Fruit fly (Drosophila melanogaster): ENCODE measurements around the gene Dab.

Gene Dab

DNA sequence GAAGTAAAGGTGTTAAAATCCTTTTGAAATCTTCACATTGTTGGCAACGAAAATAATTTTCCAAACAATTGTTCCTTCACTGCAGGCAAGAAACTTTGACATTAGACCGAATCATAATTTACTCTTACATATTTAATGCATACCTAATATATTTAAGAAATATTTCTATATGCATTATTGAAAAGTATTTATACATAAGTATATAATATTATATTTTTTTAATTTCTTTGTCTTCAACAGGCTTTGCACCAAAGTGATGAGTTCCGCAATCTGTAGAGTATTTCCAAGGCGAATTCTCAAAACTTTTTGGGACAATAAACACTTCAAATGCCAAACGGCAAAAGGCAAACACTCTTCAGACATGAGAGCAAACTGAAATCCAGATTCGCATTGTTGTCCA lies 14.9 kb upstream of the Dab start (continued):
- TF ChIP-seq salm (tag; optimal IDR thresholded peaks at IDR 0.05) (no peak), CG2889 (GFP tag; IDR thresholded peaks at IDR 0.05) (no peak), NK7.1 (GFP tag; optimal IDR thresholded peaks at IDR 0.05) (no peak), Lpt (GFP tag; optimal IDR thresholded peaks at IDR 0.05) (no peak), dmrt11E (tag; optimal IDR thresholded peaks at IDR 0.05) (no peak), Vsx1 (GFP tag; optimal IDR thresholded peaks at IDR 0.05) (no peak)

DNA sequence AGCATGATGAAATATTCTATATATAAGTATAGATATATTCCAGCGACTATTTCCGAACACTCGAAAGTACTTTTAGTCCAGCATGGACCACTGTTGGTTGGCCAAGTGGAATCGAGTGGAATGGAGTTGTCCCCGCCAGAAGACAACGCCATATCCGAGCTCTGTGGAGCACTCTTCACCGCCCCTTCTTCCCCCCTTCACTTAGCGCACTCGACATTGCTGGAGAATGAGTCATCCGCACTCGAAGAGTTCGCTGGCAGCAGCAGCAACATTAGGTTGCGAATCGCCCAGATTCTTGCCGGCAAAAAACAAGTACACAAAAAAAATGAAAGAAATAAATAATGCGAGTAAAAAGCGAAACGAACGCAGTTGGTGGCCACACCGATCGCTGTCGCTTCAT lies 13.8 kb upstream of the Dab start:
- no peak for TF ChIP-seq CG18476 (GFP tag; optimal IDR thresholded peaks at IDR 0.05)
- TF ChIP-seq Hey (tag; optimal IDR thresholded peaks at IDR 0.05): no peak
- TF ChIP-seq kay (GFP tag; optimal IDR thresholded peaks at IDR 0.05): peak; percentile 22
- TF ChIP-seq NFAT (GFP tag; IDR thresholded peaks at IDR 0.05): no peak; the same call in 1 of the 2 replicates
- no peak for TF ChIP-seq slp2 (GFP tag; optimal IDR thresholded peaks at IDR 0.05)
- no peak for TF ChIP-seq chn (GFP tag; optimal IDR thresholded peaks at IDR 0.05)
- TF ChIP-seq CG10147 (GFP tag; optimal IDR thresholded peaks at IDR 0.05): no peak
- TF ChIP-seq Hand (GFP tag; optimal IDR thresholded peaks at IDR 0.05): no peak
- TF ChIP-seq Lpt (GFP tag; optimal IDR thresholded peaks at IDR 0.05): no peak
- no peak for TF ChIP-seq shn (GFP tag; optimal IDR thresholded peaks at IDR 0.05)
- peak; percentile 18; the same call in 1 of the 3 replicates for TF ChIP-seq so (GFP tag; IDR thresholded peaks at IDR 0.05)
- no peak for TF ChIP-seq CG42726 (GFP tag; IDR thresholded peaks at IDR 0.05; ENCODE audit: partially characterized antibody)
- no peak for TF ChIP-seq gsb-n (tag; optimal IDR thresholded peaks at IDR 0.05)
- peak; percentile 94 for TF ChIP-seq sd (tag; optimal IDR thresholded peaks at IDR 0.05)
- TF ChIP-seq CG2116 (GFP tag; optimal IDR thresholded peaks at IDR 0.05): no peak
- peak; percentile 59 for TF ChIP-seq crol (GFP tag; IDR thresholded peaks at IDR 0.05)
- TF ChIP-seq CG12391 (tag; optimal IDR thresholded peaks at IDR 0.05): no peak
- 0 out of 4 replicates have a peak, but pooled peaks have one; percentile 16 for TF ChIP-seq chinmo (GFP tag; IDR thresholded peaks at IDR 0.05; ENCODE audit: partially characterized antibody)
- TF ChIP-seq sr (GFP tag; IDR thresholded peaks at IDR 0.05): no peak
- TF ChIP-seq CG7556 (GFP tag; optimal IDR thresholded peaks at IDR 0.05): no peak
- no peak for TF ChIP-seq Doc2 (GFP tag; IDR thresholded peaks at IDR 0.05)
- TF ChIP-seq Rfx (GFP tag; IDR thresholded peaks at IDR 0.05): no peak
- TF ChIP-seq CG4730 (GFP tag; IDR thresholded peaks at IDR 0.05): no peak
- TF ChIP-seq CG18764 (GFP tag; optimal IDR thresholded peaks at IDR 0.05): no peak
- TF ChIP-seq Eip74EF (GFP tag; optimal IDR thresholded peaks at IDR 0.05): no peak
- TF ChIP-seq otp (GFP tag; IDR thresholded peaks at IDR 0.05): no peak
- TF ChIP-seq HLH4C (GFP tag; IDR thresholded peaks at IDR 0.05; ENCODE audit: partially characterized antibody): no peak
- TF ChIP-seq ftz-f1 (GFP tag; optimal IDR thresholded peaks at IDR 0.05): no peak
- TF ChIP-seq zf30C (GFP tag; optimal IDR thresholded peaks at IDR 0.05): no peak
- no peak for TF ChIP-seq tup (GFP tag; optimal IDR thresholded peaks at IDR 0.05)
- no peak for TF ChIP-seq CG6254 (GFP tag; optimal IDR thresholded peaks at IDR 0.05)
- TF ChIP-seq CG16815 (GFP tag; optimal IDR thresholded peaks at IDR 0.05): no peak
- no peak for TF ChIP-seq CG12659 (GFP tag; optimal IDR thresholded peaks at IDR 0.05)
- no peak for TF ChIP-seq CG4404 (GFP tag; IDR thresholded peaks at IDR 0.05)
- TF ChIP-seq CG33213 (GFP tag; optimal IDR thresholded peaks at IDR 0.05): no peak
